Fruit fly (Drosophila melanogaster): ENCODE data around the gene rsh.

The rsh gene

DNA sequence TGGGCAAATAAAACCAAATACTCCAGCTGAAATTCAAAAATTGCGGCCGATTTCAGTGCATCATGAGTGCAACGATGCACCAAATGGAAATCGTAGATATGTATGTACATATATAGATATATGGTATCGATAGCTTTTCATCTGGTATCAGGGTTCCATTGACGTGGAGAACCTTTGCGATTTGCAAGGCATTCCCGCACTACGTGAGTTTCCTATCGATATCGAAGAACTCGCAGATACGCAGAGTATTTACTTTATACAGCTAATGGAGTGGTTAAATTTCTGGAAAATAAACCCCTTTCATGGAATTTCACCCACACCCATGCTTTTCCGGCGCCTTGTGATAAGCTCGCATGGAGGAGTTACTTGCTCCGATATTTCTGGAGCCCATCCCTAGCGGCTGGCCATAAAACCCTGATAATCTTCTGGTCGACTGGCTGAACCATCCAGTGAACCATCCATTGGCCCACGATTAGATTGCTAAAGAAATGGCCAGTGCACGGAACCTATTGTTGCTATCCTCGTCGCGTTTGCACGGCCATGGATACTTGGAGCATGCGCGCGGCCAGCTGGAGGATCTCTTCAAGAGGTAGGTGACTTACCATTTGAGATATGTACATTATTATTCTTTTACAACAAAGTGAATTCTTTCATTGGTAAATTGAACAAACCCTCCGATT is 105.8 kb downstream of the rsh start, which contains the start of gene CG2200 (continued):
- peak; percentile 76 for TF ChIP-seq Jra (GFP tag; optimal IDR thresholded peaks at IDR 0.05)

DNA sequence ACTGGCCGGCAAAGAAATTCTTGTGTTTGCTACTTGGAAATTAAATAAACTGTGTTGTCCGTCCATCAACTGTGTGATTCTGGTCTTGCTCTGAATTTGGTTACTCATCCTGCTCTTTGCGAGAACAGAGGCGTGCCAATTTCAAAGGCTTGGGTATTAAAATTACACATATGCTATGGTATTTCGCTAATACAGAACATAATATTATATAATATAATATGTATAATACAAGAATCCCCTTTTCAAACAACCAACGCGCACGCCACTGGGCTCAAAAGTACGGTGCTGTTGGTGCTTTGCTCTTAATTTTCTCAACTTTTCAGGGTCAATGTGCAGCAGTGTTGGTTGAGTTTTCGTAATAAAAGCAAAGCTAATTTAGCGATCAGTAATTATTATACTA is 111.5 kb downstream of the rsh start:
- TF ChIP-seq fru (GFP tag; optimal IDR thresholded peaks at IDR 0.05): peak; percentile 66
- TF ChIP-seq CG32264 (GFP tag; optimal IDR thresholded peaks at IDR 0.05): peak; percentile 40
- TF ChIP-seq brk (GFP tag; optimal IDR thresholded peaks at IDR 0.05): peak; percentile 14
- TF ChIP-seq HLH106 (tag; optimal IDR thresholded peaks at IDR 0.05): peak; percentile 93
- peak; percentile 80 for TF ChIP-seq h (GFP tag; optimal IDR thresholded peaks at IDR 0.05)
- peak; percentile 90 for TF ChIP-seq rgr (GFP tag; optimal IDR thresholded peaks at IDR 0.05)
- peak; percentile 60 for TF ChIP-seq br (GFP tag; optimal IDR thresholded peaks at IDR 0.05)
- TF ChIP-seq Jra (GFP tag; optimal IDR thresholded peaks at IDR 0.05): peak; percentile 9
- peak; percentile 12 for TF ChIP-seq sv (GFP tag; optimal IDR thresholded peaks at IDR 0.05)
- peak; percentile 68 for TF ChIP-seq Hnf4 (GFP tag; optimal IDR thresholded peaks at IDR 0.05)
- peak; percentile 75 for TF ChIP-seq CG9705 (GFP tag; optimal IDR thresholded peaks at IDR 0.05)
- no peak for TF ChIP-seq Abd-B (GFP tag; optimal IDR thresholded peaks at IDR 0.05)
- TF ChIP-seq dl (GFP tag; optimal IDR thresholded peaks at IDR 0.05; ENCODE audit: insufficient read depth in 1 of 2, partially characterized antibody in 2 of 2): no peak
- peak in 1 of 2 experiments; percentile 92 for TF ChIP-seq foxo (GFP tag; optimal IDR thresholded peaks at IDR 0.05)
- peak; percentile 82 for TF ChIP-seq OdsH (GFP tag; optimal IDR thresholded peaks at IDR 0.05)
- TF ChIP-seq lola (GFP tag; optimal IDR thresholded peaks at IDR 0.05): no peak
- TF ChIP-seq ey (GFP tag; optimal IDR thresholded peaks at IDR 0.05): peak; percentile 52
- TF ChIP-seq Mio (GFP tag; optimal IDR thresholded peaks at IDR 0.05): no peak
- TF ChIP-seq Sp1 (GFP tag; optimal IDR thresholded peaks at IDR 0.05): peak; percentile 85
- peak; percentile 38 for TF ChIP-seq sage (GFP tag; optimal IDR thresholded peaks at IDR 0.05)
- peak; percentile 78 for TF ChIP-seq dmrt93B (GFP tag; optimal IDR thresholded peaks at IDR 0.05)
- TF ChIP-seq psq (GFP tag; optimal IDR thresholded peaks at IDR 0.05): peak; percentile 81
- no peak for TF ChIP-seq Rel (GFP tag; optimal IDR thresholded peaks at IDR 0.05)
- peak; percentile 67 for TF ChIP-seq Rel (tag; optimal IDR thresholded peaks at IDR 0.05)
- peak; percentile 59 for TF ChIP-seq Hr83 (GFP tag; optimal IDR thresholded peaks at IDR 0.05; ENCODE audit: poor library complexity, severe bottlenecking)
- TF ChIP-seq N (GFP tag; optimal IDR thresholded peaks at IDR 0.05): no peak

dm6 chrX:13101817-13102216 is 113.4 kb downstream of the rsh start:
- TF ChIP-seq h (GFP tag; optimal IDR thresholded peaks at IDR 0.05): peak; percentile 27
- no peak for TF ChIP-seq br (GFP tag; optimal IDR thresholded peaks at IDR 0.05)

- TF ChIP-seq N (GFP tag; optimal IDR thresholded peaks at IDR 0.05) (no peak), rgr (GFP tag; optimal IDR thresholded peaks at IDR 0.05) (no peak), lola (GFP tag; optimal IDR thresholded peaks at IDR 0.05) (no peak), dmrt93B (GFP tag; optimal IDR thresholded peaks at IDR 0.05) (no peak), woc (GFP tag; optimal IDR thresholded peaks at IDR 0.05) (no peak), Myc (optimal IDR thresholded peaks at IDR 0.05) (no peak), fru (GFP tag; optimal IDR thresholded peaks at IDR 0.05) (no peak), ey (GFP tag; optimal IDR thresholded peaks at IDR 0.05) (no peak), psq (GFP tag; optimal IDR thresholded peaks at IDR 0.05) (no peak)
Measured at dm6 chrX:13104571-13104970, 116.2 kb downstream of the rsh start.

- TF ChIP-seq dsf (GFP tag; optimal IDR thresholded peaks at IDR 0.05; ENCODE audit: borderline replicate concordance): no peak
- TF ChIP-seq brk (GFP tag; optimal IDR thresholded peaks at IDR 0.05): no peak
- no peak for TF ChIP-seq OdsH (GFP tag; optimal IDR thresholded peaks at IDR 0.05)
- TF ChIP-seq Myc (optimal IDR thresholded peaks at IDR 0.05): no peak
- TF ChIP-seq sv (GFP tag; optimal IDR thresholded peaks at IDR 0.05): no peak
- TF ChIP-seq CrebA (GFP tag; optimal IDR thresholded peaks at IDR 0.05; ENCODE audit: borderline replicate concordance): no peak
- no peak for TF ChIP-seq dl (GFP tag; optimal IDR thresholded peaks at IDR 0.05; ENCODE audit: insufficient read depth in 1 of 2, partially characterized antibody in 2 of 2)
- TF ChIP-seq Jra (GFP tag; optimal IDR thresholded peaks at IDR 0.05): no peak
- no peak for TF ChIP-seq CG32264 (GFP tag; optimal IDR thresholded peaks at IDR 0.05)
- TF ChIP-seq CG9705 (GFP tag; optimal IDR thresholded peaks at IDR 0.05): no peak
Measured at dm6 chrX:13105220-13105619, 116.8 kb downstream of the rsh start.
